Worm (Caenorhabditis elegans): Measurements from ENCODE around the gene tpk-1.
A peak's percentile ranks its signal among the peaks of the same experiment; 100 is the strongest.

tpk-1 gene

ce11 chrIII:8873990-8874668 is 37.8 kb upstream of the tpk-1 start (continued):
- TF ChIP-seq mab-9 (GFP tag; IDR thresholded peaks at IDR 0.05) (peak; percentile 32; the same call in 1 of the 2 replicates), C16A3.4 (tag; optimal IDR thresholded peaks at IDR 0.05) (peak; percentile 74)

- TF ChIP-seq lin-14 (GFP tag; optimal IDR thresholded peaks at IDR 0.05) (peak; percentile 49), fkh-10 (GFP tag; optimal IDR thresholded peaks at IDR 0.05) (peak; percentile 93), lir-3 (tag; optimal IDR thresholded peaks at IDR 0.05; ENCODE audit: poor library complexity) (no peak)
Measured at ce11 chrIII:8877002-8877401, 34.9 kb upstream of the tpk-1 start, which contains the start of gene K01F9.2. Gene K01F9.2, minus strand, starts transcription at chrIII:8877128.

ce11 chrIII:8878960-8879359 is 33.0 kb upstream of the tpk-1 start:
- TF ChIP-seq skn-1 (tag; optimal IDR thresholded peaks at IDR 0.05), result no peak
- TF ChIP-seq sox-4 (tag; optimal IDR thresholded peaks at IDR 0.05), result no peak
- TF ChIP-seq lin-13 (GFP tag; optimal IDR thresholded peaks at IDR 0.05), result no peak
- no peak for TF ChIP-seq elt-3 (tag; optimal IDR thresholded peaks at IDR 0.05)
- TF ChIP-seq nhr-76 (tag; optimal IDR thresholded peaks at IDR 0.05), result no peak
- TF ChIP-seq unc-130 (tag; optimal IDR thresholded peaks at IDR 0.05), result no peak
- no peak for TF ChIP-seq pax-3 (tag; optimal IDR thresholded peaks at IDR 0.05)
- no peak for TF ChIP-seq nhr-19 (GFP tag; conservative IDR thresholded peaks at IDR 0.05)
- no peak for TF ChIP-seq snpc-4 (tag; optimal IDR thresholded peaks at IDR 0.05)
- TF ChIP-seq fkh-4 (tag; optimal IDR thresholded peaks at IDR 0.05; ENCODE audit: borderline replicate concordance), result no peak
- no peak for TF ChIP-seq C04F5.9 (tag; optimal IDR thresholded peaks at IDR 0.05)
- no peak for TF ChIP-seq efl-1 (optimal IDR thresholded peaks at IDR 0.05)
- no peak for TF ChIP-seq efl-1 (GFP tag; optimal IDR thresholded peaks at IDR 0.05 in 1 of 2)
- TF ChIP-seq nhr-47 (tag; optimal IDR thresholded peaks at IDR 0.05), result no peak
- no peak for TF ChIP-seq efl-3 (GFP tag; optimal IDR thresholded peaks at IDR 0.05)
- no peak for TF ChIP-seq ceh-63 (GFP tag; optimal IDR thresholded peaks at IDR 0.05)

ce11 chrIII:8882333-8882732 is 29.6 kb upstream of the tpk-1 start:
- TF ChIP-seq nhr-237 (tag; optimal IDR thresholded peaks at IDR 0.05), result no peak
- TF ChIP-seq alr-1 (tag; optimal IDR thresholded peaks at IDR 0.05; ENCODE audit: borderline replicate concordance), result no peak
- no peak for TF ChIP-seq fkh-8 (tag; optimal IDR thresholded peaks at IDR 0.05)
- no peak for TF ChIP-seq nhr-47 (tag; optimal IDR thresholded peaks at IDR 0.05)
- TF ChIP-seq swsn-7 (tag; optimal IDR thresholded peaks at IDR 0.05), result no peak
- TF ChIP-seq egl-27 (tag; optimal IDR thresholded peaks at IDR 0.05), result no peak
- TF ChIP-seq ztf-4 (tag; optimal IDR thresholded peaks at IDR 0.05), result no peak
- no peak for TF ChIP-seq sptf-1 (tag; optimal IDR thresholded peaks at IDR 0.05)
- TF ChIP-seq hlh-17 (GFP tag; optimal IDR thresholded peaks at IDR 0.05; ENCODE audit: borderline replicate concordance), result no peak
- TF ChIP-seq nhr-11 (tag; optimal IDR thresholded peaks at IDR 0.05), result no peak
- no peak for TF ChIP-seq lin-14 (GFP tag; optimal IDR thresholded peaks at IDR 0.05)
- TF ChIP-seq ceh-90 (tag; optimal IDR thresholded peaks at IDR 0.05), result no peak
- no peak for TF ChIP-seq pax-3 (tag; optimal IDR thresholded peaks at IDR 0.05)
- no peak for TF ChIP-seq ztf-11 (tag; optimal IDR thresholded peaks at IDR 0.05)
- no peak for TF ChIP-seq hlh-4 (tag; optimal IDR thresholded peaks at IDR 0.05)
- TF ChIP-seq zag-1 (tag; optimal IDR thresholded peaks at IDR 0.05), result no peak
- no peak for TF ChIP-seq nhr-84 (tag; optimal IDR thresholded peaks at IDR 0.05)
- TF ChIP-seq nhr-12 (tag; optimal IDR thresholded peaks at IDR 0.05), result no peak

Data from whole organism, L1 larva.